Fruit fly (Drosophila melanogaster) whole organism, prepupa: Measurements from ENCODE around the gene Fdh.

Experiments
- Blimp-1 ChIP-seq: fragments of 200-800 bp; sonication (Bioruptor generic); optimal IDR thresholded peaks from 3 replicates; lab custom pipeline; 2017; ENCODE audit warnings: missing biosample characterization, missing genetic modification characterization, mild to moderate bottlenecking, moderate library complexity, missing genetic modification reagents
- CG10631 ChIP-seq: fragments of 200-800 bp; sonication (Bioruptor generic); optimal IDR thresholded peaks from 2 replicates; lab custom pipeline; 2016; ENCODE audit warnings: missing biosample characterization, missing genetic modification characterization
- CG10669 ChIP-seq: fragments of 200-800 bp; sonication (Bioruptor generic); optimal IDR thresholded peaks from 3 replicates; lab custom pipeline; 2018; ENCODE audit warnings: missing biosample characterization, mild to moderate bottlenecking, missing genetic modification characterization, moderate library complexity
- CG11294 ChIP-seq: fragments of 200-800 bp; sonication (Bioruptor generic); IDR thresholded peaks from 2 replicates; pipeline ENCODE4 v1.3.6; 2022; ENCODE audit warnings: missing biosample characterization, missing genetic modification characterization
- CG11762 ChIP-seq: fragments of 200-800 bp; sonication (Bioruptor generic); optimal IDR thresholded peaks from 3 replicates; lab custom pipeline; 2016; ENCODE audit warnings: missing biosample characterization, missing genetic modification characterization; ENCODE audit not compliant: insufficient read depth
- CG15336 ChIP-seq: fragments of 200-800 bp; sonication (Bioruptor generic); IDR thresholded peaks from 2 replicates; pipeline ENCODE4 v1.3.6; 2022; ENCODE audit warnings: missing biosample characterization, missing genetic modification characterization
- CG1621 ChIP-seq: fragments of 200-800 bp; sonication (Bioruptor generic); optimal IDR thresholded peaks from 3 replicates; lab custom pipeline; 2018; ENCODE audit warnings: missing biosample characterization, mild to moderate bottlenecking, missing genetic modification characterization
- CG16779 ChIP-seq: fragments of 200-800 bp; sonication (Bioruptor generic); optimal IDR thresholded peaks from 3 replicates; lab custom pipeline; 2017; ENCODE audit warnings: missing biosample characterization, mild to moderate bottlenecking, missing genetic modification characterization
- CG3032 ChIP-seq: fragments of 200-800 bp; optimal IDR thresholded peaks from 2 replicates; lab custom pipeline; 2019; ENCODE audit warnings: missing biosample characterization, mild to moderate bottlenecking, missing genetic modification characterization, moderate library complexity
- CG31627 ChIP-seq: fragments of 200-800 bp; sonication (Bioruptor generic); optimal IDR thresholded peaks from 3 replicates; lab custom pipeline; 2016; ENCODE audit warnings: missing biosample characterization, missing genetic modification characterization
- CG32006 ChIP-seq: fragments of 200-800 bp; sonication (Bioruptor generic); optimal IDR thresholded peaks from 3 replicates; lab custom pipeline; 2017; ENCODE audit warnings: missing biosample characterization, mild to moderate bottlenecking, missing genetic modification characterization
- CG34406 ChIP-seq: fragments of 200-800 bp; sonication (Bioruptor generic); optimal IDR thresholded peaks from 3 replicates; lab custom pipeline; 2016; ENCODE audit warnings: missing biosample characterization, missing genetic modification characterization
- CG3919 ChIP-seq: fragments of 200-800 bp; sonication (Bioruptor generic); optimal IDR thresholded peaks from 3 replicates; lab custom pipeline; 2016; ENCODE audit warnings: missing biosample characterization, missing genetic modification characterization
- CG4318 ChIP-seq: fragments of 200-800 bp; sonication (Bioruptor generic); optimal IDR thresholded peaks from 3 replicates; lab custom pipeline; 2017; ENCODE audit warnings: missing biosample characterization, mild to moderate bottlenecking, missing genetic modification characterization
- CG6792 ChIP-seq: fragments of 200-800 bp; sonication (Bioruptor generic); optimal IDR thresholded peaks from 3 replicates; lab custom pipeline; 2016; ENCODE audit warnings: missing biosample characterization, missing genetic modification characterization
- CG6808 ChIP-seq: fragments of 200-800 bp; sonication (Bioruptor generic); optimal IDR thresholded peaks from 3 replicates; lab custom pipeline; 2017; ENCODE audit warnings: missing biosample characterization, missing genetic modification characterization, mild to moderate bottlenecking, moderate library complexity, missing genetic modification reagents
- CG6854 ChIP-seq: fragments of 200-800 bp; sonication (Bioruptor generic); optimal IDR thresholded peaks from 2 replicates; lab custom pipeline; 2017; ENCODE audit warnings: missing biosample characterization, mild to moderate bottlenecking, missing genetic modification characterization
- CG7368 ChIP-seq: fragments of 200-800 bp; sonication (Bioruptor generic); optimal IDR thresholded peaks from 3 replicates; lab custom pipeline; 2016; ENCODE audit warnings: missing biosample characterization, missing genetic modification characterization
- CG8319 ChIP-seq: fragments of 200-800 bp; sonication (Bioruptor generic); optimal IDR thresholded peaks from 3 replicates; lab custom pipeline; 2016; ENCODE audit warnings: missing biosample characterization, missing genetic modification characterization
- CG8632 ChIP-seq: fragments of 200-800 bp; sonication (Bioruptor generic); optimal IDR thresholded peaks from 3 replicates; lab custom pipeline; 2016; ENCODE audit warnings: missing biosample characterization, missing genetic modification characterization
- Eip75B ChIP-seq: fragments of 200-800 bp; sonication (Bioruptor generic); optimal IDR thresholded peaks from 3 replicates; lab custom pipeline; 2016; ENCODE audit warnings: missing biosample characterization, missing genetic modification characterization
- Eip78C ChIP-seq: fragments of 200-800 bp; sonication (Bioruptor generic); peaks from one replicate; lab custom pipeline; 2016; ENCODE audit warnings: missing biosample characterization, missing genetic modification characterization
- Eip93F ChIP-seq: fragments of 200-800 bp; sonication (Bioruptor generic); optimal IDR thresholded peaks from 2 replicates; lab custom pipeline; 2016; ENCODE audit warnings: missing biosample characterization, mild to moderate bottlenecking, missing genetic modification characterization
- Ets21C ChIP-seq: fragments of 200-800 bp; sonication (Bioruptor generic); optimal IDR thresholded peaks from 3 replicates; lab custom pipeline; 2016; ENCODE audit warnings: missing biosample characterization, missing genetic modification characterization
- Ets96B ChIP-seq: fragments of 200-800 bp; optimal IDR thresholded peaks from 2 replicates; lab custom pipeline; 2019; ENCODE audit warnings: missing biosample characterization, mild to moderate bottlenecking, missing genetic modification characterization, moderate library complexity
- Hr38 ChIP-seq: sonication (Bioruptor generic); optimal IDR thresholded peaks from 2 replicates; lab custom pipeline; 2016; ENCODE audit warnings: missing biosample characterization, missing genetic modification characterization
- Hr39 ChIP-seq: fragments of 200-800 bp; sonication (Bioruptor generic); optimal IDR thresholded peaks from 2 replicates; lab custom pipeline; 2016; ENCODE audit warnings: missing biosample characterization, missing genetic modification characterization
- Hr4 ChIP-seq: fragments of 200-800 bp; sonication (Bioruptor generic); optimal IDR thresholded peaks from 3 replicates; lab custom pipeline; 2016; ENCODE audit warnings: missing biosample characterization, missing genetic modification characterization
- OdsH ChIP-seq: fragments of 200-800 bp; sonication (Bioruptor generic); optimal IDR thresholded peaks from 3 replicates; lab custom pipeline; 2016; ENCODE audit warnings: missing biosample characterization, missing genetic modification characterization
- Sox102F ChIP-seq: fragments of 200-800 bp; sonication (Bioruptor generic); optimal IDR thresholded peaks from 2 replicates; lab custom pipeline; 2016; ENCODE audit warnings: missing biosample characterization, mild to moderate bottlenecking, missing genetic modification characterization
- Sox14 ChIP-seq: fragments of 200-800 bp; sonication (Bioruptor generic); optimal IDR thresholded peaks from 3 replicates; lab custom pipeline; 2016; ENCODE audit warnings: missing biosample characterization, missing genetic modification characterization
- Sox15 ChIP-seq: fragments of 200-800 bp; sonication (Bioruptor generic); optimal IDR thresholded peaks from 3 replicates; lab custom pipeline; 2016; ENCODE audit warnings: missing biosample characterization, missing genetic modification characterization
- achi ChIP-seq: fragments of 200-800 bp; sonication (Bioruptor generic); optimal IDR thresholded peaks from 3 replicates; lab custom pipeline; 2016; ENCODE audit warnings: missing biosample characterization, missing genetic modification characterization
- acj6 ChIP-seq: fragments of 200-800 bp; sonication (Bioruptor generic); optimal IDR thresholded peaks from 3 replicates; lab custom pipeline; 2016; ENCODE audit warnings: missing biosample characterization, missing genetic modification characterization
- cyc ChIP-seq: fragments of 200-800 bp; sonication (Bioruptor generic); optimal IDR thresholded peaks from 3 replicates; lab custom pipeline; 2016; ENCODE audit warnings: missing biosample characterization, missing genetic modification characterization
- dac ChIP-seq: fragments of 200-800 bp; sonication (Bioruptor generic); optimal IDR thresholded peaks from 2 replicates; lab custom pipeline; 2017; ENCODE audit warnings: missing biosample characterization, mild to moderate bottlenecking, missing genetic modification characterization
- dsx ChIP-seq: fragments of 200-800 bp; optimal IDR thresholded peaks from 3 replicates; lab custom pipeline; 2019; ENCODE audit warnings: missing biosample characterization, mild to moderate bottlenecking, missing genetic modification characterization, moderate library complexity; ENCODE audit not compliant: poor library complexity, severe bottlenecking
- eg ChIP-seq: fragments of 200-800 bp; sonication (Bioruptor generic); IDR thresholded peaks from 3 replicates; pipeline ENCODE4 v1.3.6; 2022; ENCODE audit warnings: missing biosample characterization, missing genetic modification characterization
- esn ChIP-seq: fragments of 200-800 bp; sonication (Bioruptor generic); optimal IDR thresholded peaks from 2 replicates; lab custom pipeline; 2016; ENCODE audit warnings: missing biosample characterization, mild to moderate bottlenecking, missing genetic modification characterization, moderate library complexity
- fd59A ChIP-seq: fragments of 200-800 bp; sonication (Bioruptor generic); optimal IDR thresholded peaks from 2 replicates; lab custom pipeline; 2017; ENCODE audit warnings: missing biosample characterization, mild to moderate bottlenecking, missing genetic modification characterization, missing genetic modification reagents
- fkh ChIP-seq: fragments of 200-800 bp; sonication (Bioruptor generic); optimal IDR thresholded peaks from 3 replicates; lab custom pipeline; 2017; ENCODE audit warnings: missing biosample characterization, mild to moderate bottlenecking, missing genetic modification characterization, moderate library complexity
- salr ChIP-seq, 2 experiments: fragments of 200-800 bp; sonication (Bioruptor generic); optimal IDR thresholded peaks; 3 replicates each; lab custom pipeline; 2016 to 2018; ENCODE audit warnings: missing biosample characterization in 2 of 2, missing genetic modification characterization in 2 of 2, mild to moderate bottlenecking in 1 of 2
- ss ChIP-seq, 2 experiments: fragments of 200-800 bp; sonication (Bioruptor generic); optimal IDR thresholded peaks; 2 replicates in 1 of 2; 3 replicates in 1 of 2; lab custom pipeline; 2017 to 2018; ENCODE audit warnings: mild to moderate bottlenecking in 2 of 2, missing biosample characterization in 2 of 2, missing genetic modification characterization in 2 of 2, moderate library complexity in 1 of 2
- svp ChIP-seq: fragments of 200-800 bp; sonication (Bioruptor generic); peaks from one replicate; lab custom pipeline; 2016; ENCODE audit warnings: missing biosample characterization, missing genetic modification characterization
- topi ChIP-seq: fragments of 200-800 bp; sonication (Bioruptor generic); optimal IDR thresholded peaks from 3 replicates; lab custom pipeline; 2016; ENCODE audit warnings: missing biosample characterization, missing genetic modification characterization

Gene Fdh

dm6 chr3R:10849515-10849973 lies 22.6 kb downstream of the Fdh start, which contains the start of gene CG42394 (continued):
- TF ChIP-seq svp (GFP tag; lab: Kevin White, UChicago): peak; percentile 93
- TF ChIP-seq CG8632 (GFP tag; lab: Kevin White, UChicago): peak; percentile 89
- no peak for TF ChIP-seq Hr38 (GFP tag; lab: Kevin White, UChicago)
- peak; percentile 97 for TF ChIP-seq Eip78C
- TF ChIP-seq CG6808 (GFP tag; lab: Kevin White, UChicago): peak; percentile 87
- TF ChIP-seq CG11762 (GFP tag; lab: Kevin White, UChicago): peak; percentile 94
- peak; percentile 96 for TF ChIP-seq CG16779 (tag; lab: Kevin White, UChicago)
- TF ChIP-seq ss (GFP tag; optimal IDR thresholded peaks at IDR 0.05; lab: Kevin White, UChicago): peak; percentile 89 to 92
- peak; percentile 30 for TF ChIP-seq fkh
- peak; percentile 92 for TF ChIP-seq CG6854 (GFP tag; lab: Kevin White, UChicago)
- TF ChIP-seq cyc (GFP tag; lab: Kevin White, UChicago): peak; percentile 77
- peak; percentile 95 for TF ChIP-seq CG3919
- peak; percentile 88 for TF ChIP-seq Sox14 (GFP tag; lab: Kevin White, UChicago)
- peak; percentile 70 for TF ChIP-seq CG8319 (GFP tag; lab: Kevin White, UChicago)
- peak; percentile 84 for TF ChIP-seq CG6792 (GFP tag; lab: Kevin White, UChicago)
- peak; percentile 95 for TF ChIP-seq eg (GFP tag; lab: Robert Waterston, UW)
- peak; percentile 92 for TF ChIP-seq achi (GFP tag; lab: Kevin White, UChicago)
- TF ChIP-seq CG10631: peak; percentile 92
- TF ChIP-seq OdsH: peak; percentile 92
- TF ChIP-seq Sox15 (GFP tag; lab: Kevin White, UChicago): peak; percentile 55
- TF ChIP-seq CG7368 (GFP tag; lab: Kevin White, UChicago): peak; percentile 86
- TF ChIP-seq CG3032 (tag; lab: Kevin White, UChicago): peak; percentile 93
- peak; percentile 92 for TF ChIP-seq esn
- peak; percentile 87 for TF ChIP-seq dsx (GFP tag; lab: Kevin White, UChicago)
- peak; percentile 86 for TF ChIP-seq Eip75B (GFP tag; lab: Kevin White, UChicago)
- peak; percentile 82 for TF ChIP-seq dac (GFP tag; lab: Kevin White, UChicago)
- TF ChIP-seq CG1621 (tag; lab: Kevin White, UChicago): peak; percentile 86

DNA sequence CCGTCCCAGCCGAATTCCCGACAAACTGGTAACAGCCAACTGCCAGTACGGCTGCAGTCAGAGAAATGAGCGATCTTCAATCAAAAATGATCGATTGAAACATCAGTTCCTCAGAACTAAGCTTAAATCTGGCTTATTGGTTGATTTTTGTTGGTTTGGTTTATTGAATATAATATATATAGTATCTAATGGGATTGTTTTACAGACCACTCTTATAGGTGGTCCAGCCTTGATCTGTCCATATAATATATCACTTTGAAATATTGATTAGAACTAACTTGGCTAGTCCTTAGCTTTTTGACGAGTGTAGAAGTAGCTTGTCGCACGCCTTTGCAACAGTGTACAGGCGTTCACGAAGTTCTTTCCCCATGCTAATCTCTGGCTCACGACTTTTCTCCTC lies 29.8 kb downstream of the Fdh start:
- TF ChIP-seq Eip78C (peak; percentile 70), Ets21C (GFP tag; lab: Kevin White, UChicago) (no peak), Ets96B (peak; percentile 31), ss (GFP tag; optimal IDR thresholded peaks at IDR 0.05; lab: Kevin White, UChicago) (peak; percentile 4 to 31), dsx (GFP tag; lab: Kevin White, UChicago) (peak; percentile 61), CG10669 (GFP tag; lab: Kevin White, UChicago) (peak; percentile 30), CG6808 (GFP tag; lab: Kevin White, UChicago) (peak; percentile 44), salr (GFP tag; optimal IDR thresholded peaks at IDR 0.05; lab: Kevin White, UChicago) (no peak), CG11762 (GFP tag; lab: Kevin White, UChicago) (no peak), achi (GFP tag; lab: Kevin White, UChicago) (peak; percentile 20), CG32006 (peak; percentile 48), CG3032 (tag; lab: Kevin White, UChicago) (peak; percentile 58), CG15336 (GFP tag; lab: Robert Waterston, UW) (0 out of 2 replicates have a peak, but pooled peaks have one; percentile 12), CG10631 (peak; percentile 28), CG3919 (peak; percentile 24), fd59A (GFP tag; lab: Kevin White, UChicago) (peak; percentile 16), acj6 (GFP tag; lab: Kevin White, UChicago) (peak; percentile 19), CG11294 (GFP tag; lab: Robert Waterston, UW) (no peak)

DNA sequence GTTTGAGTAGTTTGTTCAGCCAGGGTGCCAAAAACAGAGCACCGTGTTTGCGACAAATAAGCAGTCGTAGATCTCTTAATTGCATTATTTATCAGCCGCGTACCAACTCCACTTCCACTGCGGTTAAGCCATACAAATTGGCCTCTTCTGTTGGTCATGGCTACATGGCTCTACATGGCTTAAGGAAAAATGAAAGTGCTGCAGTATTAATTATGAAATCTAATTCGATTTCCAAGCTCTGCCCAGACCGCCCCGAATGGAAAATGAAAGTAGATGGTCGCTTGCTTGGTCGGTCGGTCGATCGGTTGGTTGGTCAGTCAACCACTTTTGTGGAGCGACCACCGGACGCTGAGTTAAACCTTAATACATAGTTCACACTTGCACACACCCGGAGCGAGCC lies 35.3 kb downstream of the Fdh start:
- TF ChIP-seq CG34406 (no peak), dac (GFP tag; lab: Kevin White, UChicago) (no peak), topi (no peak), Hr4 (no peak), Ets21C (GFP tag; lab: Kevin White, UChicago) (no peak), CG4318 (GFP tag; lab: Kevin White, UChicago) (no peak), Eip93F (GFP tag; lab: Kevin White, UChicago) (no peak), Blimp-1 (no peak), Hr39 (GFP tag; lab: Kevin White, UChicago) (no peak), CG31627 (no peak), CG3032 (tag; lab: Kevin White, UChicago) (no peak), Sox102F (GFP tag; lab: Kevin White, UChicago) (no peak)
